Fruit fly (Drosophila melanogaster): Measurements from ENCODE around the gene Myo95E.

DNA sequence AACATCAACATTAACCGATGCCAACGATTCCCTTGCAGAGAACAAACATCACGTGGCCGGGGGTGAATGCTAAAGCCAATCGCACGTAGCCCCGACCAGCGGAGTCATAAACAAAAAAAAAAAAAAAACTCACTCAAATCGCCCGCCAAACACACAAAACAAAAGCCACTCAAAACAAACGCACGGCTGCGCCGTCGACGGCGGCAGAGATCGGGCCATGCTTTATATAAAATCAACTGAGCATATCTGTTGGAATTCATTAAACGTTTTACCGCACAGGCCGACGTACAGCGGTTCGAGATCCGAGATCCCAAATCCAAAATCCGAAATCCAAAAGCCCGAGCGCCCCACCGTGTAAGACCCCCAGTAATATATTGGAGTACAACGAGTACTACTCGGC, 11.1 kb upstream of the Myo95E start, which contains the start of gene CG13606:
- TF ChIP-seq CG8478 (optimal IDR thresholded peaks at IDR 0.05) = no peak
- TF ChIP-seq CTCF (optimal IDR thresholded peaks at IDR 0.05) = no peak
